Worm (Caenorhabditis elegans): Measurements from ENCODE around the gene C17E7.4.

The C17E7.4 gene

ce11 chrV:3921635-3922034, 29.0 kb downstream of the C17E7.4 start, which contains the start of gene srx-65:
Gene srx-65, plus strand, starts transcription at chrV:3921935.
- TF ChIP-seq R02D3.7 (tag; optimal IDR thresholded peaks at IDR 0.05) = no peak
- no peak for TF ChIP-seq ztf-11 (tag; optimal IDR thresholded peaks at IDR 0.05)
- no peak for TF ChIP-seq lin-39 (tag; optimal IDR thresholded peaks at IDR 0.05)
- TF ChIP-seq vab-7 (GFP tag; IDR thresholded peaks at IDR 0.05) = no peak
- no peak for TF ChIP-seq saeg-2 (GFP tag; IDR thresholded peaks at IDR 0.05)
- no peak for TF ChIP-seq php-3 (GFP tag; IDR thresholded peaks at IDR 0.05)
- no peak for TF ChIP-seq pqm-1 (tag; optimal IDR thresholded peaks at IDR 0.05)

- TF ChIP-seq unc-62 (GFP tag; optimal IDR thresholded peaks at IDR 0.05 in 1 of 2) = peak in 1 of 2 experiments; percentile 97
- no peak for TF ChIP-seq unc-62 (tag; optimal IDR thresholded peaks at IDR 0.05)
- no peak for TF ChIP-seq ctbp-1 (GFP tag; IDR thresholded peaks at IDR 0.05)
These were observed 29.9 kb downstream of the C17E7.4 start for ce11 chrV:3922547-3922946.

ce11 chrV:3927522-3927921, 34.9 kb downstream of the C17E7.4 start:
- TF ChIP-seq set-16 (GFP tag; IDR thresholded peaks at IDR 0.05) = peak; percentile 92
- no peak for TF ChIP-seq hif-1 (tag; optimal IDR thresholded peaks at IDR 0.05)
- TF ChIP-seq madf-5 (GFP tag; IDR thresholded peaks at IDR 0.05) = 0 out of 4 replicates have a peak, but pooled peaks of 1 of the 2 experiments have one; percentile 8

ce11 chrV:3929099-3929498, 36.4 kb downstream of the C17E7.4 start, which contains the start of gene srx-64:
Gene srx-64, plus strand, starts transcription at chrV:3929399.
- no peak for TF ChIP-seq mxl-2 (GFP tag; conservative IDR thresholded peaks at IDR 0.05)
- no peak for TF ChIP-seq ceh-32 (tag; optimal IDR thresholded peaks at IDR 0.05; ENCODE audit: poor library complexity)
- no peak for TF ChIP-seq hmg-1.1 (GFP tag; IDR thresholded peaks at IDR 0.05)
- no peak for TF ChIP-seq rbr-2 (tag; optimal IDR thresholded peaks at IDR 0.05)
- no peak for TF ChIP-seq attf-4 (tag; optimal IDR thresholded peaks at IDR 0.05)
- no peak for TF ChIP-seq saeg-2 (GFP tag; IDR thresholded peaks at IDR 0.05)
- no peak for TF ChIP-seq D1046.2 (GFP tag; IDR thresholded peaks at IDR 0.05)
- no peak for TF ChIP-seq egl-43 (GFP tag; IDR thresholded peaks at IDR 0.05)
- no peak for TF ChIP-seq zfp-2 (tag; optimal IDR thresholded peaks at IDR 0.05)
- no peak for TF ChIP-seq daf-16 (GFP tag; optimal IDR thresholded peaks at IDR 0.05)
- TF ChIP-seq daf-16 (tag; optimal IDR thresholded peaks at IDR 0.05) = no peak
- TF ChIP-seq spr-1 (tag; optimal IDR thresholded peaks at IDR 0.05) = no peak
- no peak for TF ChIP-seq zfp-3 (GFP tag; conservative IDR thresholded peaks at IDR 0.05)
- TF ChIP-seq F10B5.3 (tag; optimal IDR thresholded peaks at IDR 0.05) = no peak
- TF ChIP-seq nhr-77 (tag; optimal IDR thresholded peaks at IDR 0.05) = no peak
- no peak for TF ChIP-seq nhr-11 (tag; optimal IDR thresholded peaks at IDR 0.05)
- no peak for TF ChIP-seq hif-1 (tag; optimal IDR thresholded peaks at IDR 0.05)

ce11 chrV:3931326-3931725, 38.7 kb downstream of the C17E7.4 start, which contains the start of gene srx-63:
Gene srx-63, plus strand, starts transcription at chrV:3931626.
- TF ChIP-seq skn-1 (tag; optimal IDR thresholded peaks at IDR 0.05) (no peak), tag-97 (GFP tag; IDR thresholded peaks at IDR 0.05) (no peak), hlh-11 (tag; optimal IDR thresholded peaks at IDR 0.05) (no peak), duxl-1 (tag; optimal IDR thresholded peaks at IDR 0.05; ENCODE audit: poor library complexity) (no peak), nhr-76 (tag; optimal IDR thresholded peaks at IDR 0.05) (no peak), lin-29 (GFP tag; IDR thresholded peaks at IDR 0.05) (no peak)
